Worm (Caenorhabditis elegans) whole organism, L3 larva: Measurements from ENCODE around the gene glod-4.

Experiments
- ama-1 ChIP-seq: fragments of 150-350 bp; optimal IDR thresholded peaks from 2 replicates; lab custom pipeline; 2018
- ceh-28 ChIP-seq: fragments of 150-350 bp; optimal IDR thresholded peaks from 2 replicates; lab custom pipeline; 2014; ENCODE audit warnings: missing biosample characterization, missing genetic modification reagents, missing genetic modification characterization
- egl-27 ChIP-seq: sonication (generic microtip); optimal IDR thresholded peaks from 4 replicates; lab custom pipeline; 2017; ENCODE audit warnings: missing biosample characterization, missing genetic modification reagents, missing genetic modification characterization
- nhr-67 ChIP-seq: fragments of 150-350 bp; optimal IDR thresholded peaks from 2 replicates; lab custom pipeline; 2014; ENCODE audit warnings: missing biosample characterization, missing genetic modification characterization
- pqm-1 ChIP-seq: fragments of 150-350 bp; optimal IDR thresholded peaks from 2 replicates; lab custom pipeline; 2017; ENCODE audit warnings: missing biosample characterization, missing genetic modification characterization, inconsistent platforms
- tbx-2 ChIP-seq: sonication (generic microtip); optimal IDR thresholded peaks from 2 replicates; lab custom pipeline; 2016; ENCODE audit warnings: mild to moderate bottlenecking, missing genetic modification characterization, missing compliant biosample characterization
- zag-1 ChIP-seq: fragments of 150-350 bp; optimal IDR thresholded peaks from 2 replicates; lab custom pipeline; 2014; ENCODE audit warnings: missing biosample characterization, missing genetic modification characterization

- TF ChIP-seq egl-27 (tag; lab: Kevin White, UChicago) (no peak), ceh-28 (tag; lab: Kevin White, UChicago) (no peak), pqm-1 (no peak), zag-1 (tag; lab: Kevin White, UChicago) (no peak), nhr-67 (no peak), tbx-2 (no peak), ama-1 (lab: Kevin White, UChicago) (no peak)
Observed at ce11 chrIII:4175489-4175888, 22.1 kb downstream of the glod-4 start.
